Worm (Caenorhabditis elegans) whole organism, L4 larva: ENCODE results near the gene srbc-41.

Experiments used
- Y105C5A.15 ChIP-seq: fragments of 200-800 bp; sonication (Bioruptor generic); IDR thresholded peaks from 2 replicates; pipeline ENCODE4 v1.3.6; 2022; ENCODE audit warnings: missing genetic modification characterization, missing compliant biosample characterization
- Y5F2A.4 ChIP-seq: fragments of 200-800 bp; sonication (Bioruptor generic); optimal IDR thresholded peaks from 2 replicates; lab custom pipeline; 2018; ENCODE audit warnings: mild to moderate bottlenecking, missing genetic modification characterization, missing compliant biosample characterization
- ZK337.2 ChIP-seq: fragments of 200-800 bp; sonication (Bioruptor generic); IDR thresholded peaks from 2 replicates; pipeline ENCODE4 v1.3.6; 2022; ENCODE audit warnings: missing genetic modification reagents, missing genetic modification characterization, missing compliant biosample characterization
- aha-1 ChIP-seq: fragments of 150-350 bp; peaks from one replicate; lab custom pipeline; 2014; ENCODE audit warnings: missing biosample characterization, missing genetic modification characterization
- aly-2 ChIP-seq: sonication (generic microtip); optimal IDR thresholded peaks from 2 replicates; lab custom pipeline; 2018; ENCODE audit warnings: missing biosample characterization, missing genetic modification characterization
- arid-1 ChIP-seq: fragments of 200-800 bp; sonication (Bioruptor generic); conservative IDR thresholded peaks from 2 replicates; pipeline ENCODE4 v1.3.6; 2022; ENCODE audit warnings: missing genetic modification reagents, missing genetic modification characterization, missing compliant biosample characterization
- attf-4 ChIP-seq: sonication (generic microtip); optimal IDR thresholded peaks from 3 replicates; lab custom pipeline; 2017; ENCODE audit warnings: missing biosample characterization, missing genetic modification characterization
- ceh-20 ChIP-seq: fragments of 200-800 bp; sonication (Bioruptor generic); IDR thresholded peaks from 2 replicates; pipeline ENCODE4 v1.3.6; 2022; ENCODE audit warnings: missing genetic modification reagents, missing genetic modification characterization, missing compliant biosample characterization
- ceh-62 ChIP-seq: sonication (generic microtip); optimal IDR thresholded peaks from 2 replicates; lab custom pipeline; 2017; ENCODE audit warnings: missing biosample characterization, missing genetic modification characterization
- ceh-82 ChIP-seq: sonication (generic microtip); optimal IDR thresholded peaks from 2 replicates; lab custom pipeline; 2017; ENCODE audit warnings: missing biosample characterization, missing genetic modification characterization
- ces-1 ChIP-seq: fragments of 150-350 bp; sonication (generic microtip); optimal IDR thresholded peaks from 4 replicates; lab custom pipeline; 2014; ENCODE audit warnings: missing biosample characterization, missing genetic modification reagents, missing genetic modification characterization
- daf-19 ChIP-seq: fragments of 200-800 bp; sonication (Bioruptor generic); conservative IDR thresholded peaks from 2 replicates; pipeline ENCODE4 v1.3.6; 2022; ENCODE audit warnings: missing genetic modification characterization, missing compliant biosample characterization
- dmd-9 ChIP-seq: fragments of 200-800 bp; sonication (Bioruptor generic); IDR thresholded peaks from 2 replicates; pipeline ENCODE4 v1.3.6; 2022; ENCODE audit warnings: missing genetic modification reagents, missing genetic modification characterization, missing compliant biosample characterization
- egl-27 ChIP-seq: sonication (generic microtip); optimal IDR thresholded peaks from 3 replicates; lab custom pipeline; 2017; ENCODE audit warnings: missing biosample characterization, missing genetic modification reagents, missing genetic modification characterization
- gei-8 ChIP-seq: fragments of 200-800 bp; sonication (Bioruptor generic); optimal IDR thresholded peaks from 2 replicates; lab custom pipeline; 2018; ENCODE audit warnings: mild to moderate bottlenecking, missing genetic modification characterization, missing compliant biosample characterization
- hif-1 ChIP-seq, 2 experiments: sonication (generic microtip); optimal IDR thresholded peaks; 2 replicates each; lab custom pipeline; 2016 to 2017; ENCODE audit warnings: missing compliant biosample characterization in 2 of 2, missing genetic modification characterization in 2 of 2, missing genetic modification reagents in 2 of 2, missing genotype in 2 of 2, mild to moderate bottlenecking in 1 of 2
- hlh-11 ChIP-seq: fragments of 200-800 bp; sonication (Bioruptor generic); optimal IDR thresholded peaks from 2 replicates; lab custom pipeline; 2018; ENCODE audit warnings: mild to moderate bottlenecking, missing genetic modification characterization, missing compliant biosample characterization
- hlh-30 ChIP-seq: sonication (generic microtip); optimal IDR thresholded peaks from 2 replicates; lab custom pipeline; 2017; ENCODE audit warnings: antibody characterized with exemption, mild to moderate bottlenecking, missing genetic modification characterization, missing compliant biosample characterization; ENCODE audit not compliant: insufficient read depth
- madf-5 ChIP-seq, 2 experiments: fragments of 200-800 bp; sonication (Bioruptor generic); IDR thresholded peaks; 2 replicates each; pipeline ENCODE4 v1.3.6; 2022; ENCODE audit warnings: missing compliant biosample characterization in 2 of 2, missing genetic modification characterization in 2 of 2
- madf-9 ChIP-seq: fragments of 200-800 bp; sonication (Bioruptor generic); conservative IDR thresholded peaks from 2 replicates; pipeline ENCODE4 v1.3.6; 2022; ENCODE audit warnings: missing genetic modification reagents, missing genetic modification characterization, missing compliant biosample characterization
- mxl-3 ChIP-seq: fragments of 200-800 bp; sonication (Bioruptor generic); optimal IDR thresholded peaks from 2 replicates; lab custom pipeline; 2018; ENCODE audit warnings: mild to moderate bottlenecking, missing genetic modification characterization, missing compliant biosample characterization
- nhr-111 ChIP-seq: fragments of 200-800 bp; sonication (Bioruptor generic); optimal IDR thresholded peaks from 2 replicates; lab custom pipeline; 2018; ENCODE audit warnings: mild to moderate bottlenecking, missing genetic modification characterization, missing compliant biosample characterization
- nhr-76 ChIP-seq: fragments of 150-350 bp; optimal IDR thresholded peaks from 2 replicates; lab custom pipeline; 2014; ENCODE audit warnings: missing biosample characterization, missing genetic modification characterization
- pqm-1 ChIP-seq: sonication (generic microtip); optimal IDR thresholded peaks from 2 replicates; lab custom pipeline; 2017; ENCODE audit warnings: missing biosample characterization, missing genetic modification characterization
- rbr-2 ChIP-seq: sonication (generic microtip); optimal IDR thresholded peaks from 2 replicates; lab custom pipeline; 2016; ENCODE audit warnings: missing genotype, missing genetic modification characterization, missing compliant biosample characterization
- set-16 ChIP-seq: fragments of 200-800 bp; sonication (Bioruptor generic); IDR thresholded peaks from 2 replicates; pipeline ENCODE4 v1.3.6; 2022; ENCODE audit warnings: missing genetic modification reagents, missing genetic modification characterization, missing compliant biosample characterization
- unc-62 ChIP-seq, 3 experiments: fragments of 150-350 bp in 1 of 3; sonication (generic microtip); optimal IDR thresholded peaks in 2 of 3; peaks in 1 of 3; 1 replicate in 1 of 3; 2 replicates in 2 of 3; lab custom pipeline; 2014 to 2017; ENCODE audit warnings: missing biosample characterization in 3 of 3, missing genetic modification characterization in 3 of 3, missing genetic modification reagents in 3 of 3, missing genotype in 1 of 3
- zag-1 ChIP-seq: fragments of 150-350 bp; optimal IDR thresholded peaks from 2 replicates; lab custom pipeline; 2014; ENCODE audit warnings: missing biosample characterization, missing genetic modification characterization
- zfp-2 ChIP-seq: sonication (generic microtip); optimal IDR thresholded peaks from 2 replicates; lab custom pipeline; 2016; ENCODE audit warnings: mild to moderate bottlenecking, missing genetic modification characterization, missing compliant biosample characterization
- zip-2 ChIP-seq: fragments of 150-350 bp; optimal IDR thresholded peaks from 2 replicates; lab custom pipeline; 2014; ENCODE audit warnings: missing biosample characterization, missing genetic modification characterization
- ztf-11 ChIP-seq: fragments of 150-350 bp; optimal IDR thresholded peaks from 2 replicates; lab custom pipeline; 2014; ENCODE audit warnings: missing biosample characterization, missing genetic modification characterization

srbc-41 gene

DNA sequence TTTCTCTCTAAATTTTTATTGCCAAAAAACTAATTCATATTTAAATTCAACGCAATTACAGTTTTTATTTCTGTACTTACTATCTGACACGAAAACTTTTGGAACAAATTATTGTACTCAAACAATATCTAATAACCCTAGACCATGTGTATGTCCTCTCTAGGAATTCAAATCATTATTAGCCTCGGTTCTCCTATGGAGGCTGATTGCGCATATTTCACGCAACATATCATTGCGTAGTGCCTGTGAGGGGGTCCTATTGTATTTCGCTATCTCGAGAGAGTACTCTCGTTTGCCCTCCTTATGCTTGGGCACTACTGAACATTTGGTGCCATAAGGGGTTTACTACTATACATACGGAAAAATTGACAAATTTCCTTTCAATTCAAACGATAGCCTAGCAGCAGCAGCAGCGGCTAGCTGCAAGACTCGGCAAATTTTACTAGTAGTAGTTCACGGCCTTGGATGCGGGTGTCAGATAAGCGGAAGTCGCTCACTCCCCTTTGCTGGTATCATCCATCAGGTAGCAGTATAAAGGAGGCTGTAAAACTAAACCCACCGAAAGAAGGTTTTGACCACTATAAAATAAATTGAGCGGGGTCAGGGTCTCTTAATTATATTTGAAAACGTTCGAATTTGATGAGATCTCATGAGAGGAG is 35.9 kb downstream of the srbc-41 start:
- TF ChIP-seq aly-2 (no peak), Y5F2A.4 (GFP tag; lab: Kevin White, UChicago) (no peak), daf-19 (no peak), gei-8 (no peak), madf-5 (GFP tag; IDR thresholded peaks at IDR 0.05; lab: Robert Waterston, UW) (0 out of 4 replicates have a peak, but pooled peaks of 1 of the 2 experiments have one; percentile 12), ceh-20 (no peak)

DNA sequence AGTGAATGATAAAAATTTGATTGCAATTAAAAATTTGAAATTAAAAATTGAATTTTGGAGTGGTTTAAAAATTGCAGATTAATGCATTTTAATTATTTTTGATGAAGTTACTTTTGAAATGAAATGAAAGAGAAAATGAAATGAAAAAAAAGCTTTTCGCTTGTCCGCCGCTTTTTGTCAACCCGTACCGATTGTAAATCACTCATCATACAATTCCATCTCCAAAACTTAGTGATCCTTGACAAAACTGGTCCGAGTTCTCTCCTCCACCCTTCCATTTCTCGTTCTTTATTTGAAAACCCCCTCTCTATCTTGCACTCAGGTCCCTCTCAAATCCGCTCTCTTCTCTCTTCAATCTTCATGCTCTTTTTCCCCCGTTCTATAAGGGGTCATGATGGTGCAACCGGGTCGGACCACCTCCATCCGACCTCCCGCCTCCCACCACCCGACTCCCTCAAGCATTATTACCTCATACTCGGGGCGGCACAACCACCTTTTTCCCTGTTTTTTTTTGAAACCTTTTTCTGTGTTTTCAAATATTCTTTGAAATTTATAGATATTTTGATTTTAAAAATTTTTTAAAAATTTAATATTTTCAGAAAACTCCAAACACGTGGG is 37.4 kb downstream of the srbc-41 start:
- TF ChIP-seq ceh-82 (tag; lab: Kevin White, UChicago) (no peak), attf-4 (tag; lab: Kevin White, UChicago) (no peak), madf-9 (GFP tag; lab: Robert Waterston, UW) (no peak), aha-1 (tag; lab: Kevin White, UChicago) (peak; percentile 94), set-16 (GFP tag; lab: Robert Waterston, UW) (peak; percentile 27; the same call in 1 of the 2 replicates), zag-1 (tag; lab: Kevin White, UChicago) (no peak), unc-62 (GFP tag; optimal IDR thresholded peaks at IDR 0.05 in 1 of 2; lab: Kevin White, UChicago) (peak in 1 of 2 experiments; percentile 36), unc-62 (tag; optimal IDR thresholded peaks at IDR 0.05; lab: Kevin White, UChicago) (no peak), ZK337.2 (GFP tag; lab: Robert Waterston, UW) (no peak)

DNA sequence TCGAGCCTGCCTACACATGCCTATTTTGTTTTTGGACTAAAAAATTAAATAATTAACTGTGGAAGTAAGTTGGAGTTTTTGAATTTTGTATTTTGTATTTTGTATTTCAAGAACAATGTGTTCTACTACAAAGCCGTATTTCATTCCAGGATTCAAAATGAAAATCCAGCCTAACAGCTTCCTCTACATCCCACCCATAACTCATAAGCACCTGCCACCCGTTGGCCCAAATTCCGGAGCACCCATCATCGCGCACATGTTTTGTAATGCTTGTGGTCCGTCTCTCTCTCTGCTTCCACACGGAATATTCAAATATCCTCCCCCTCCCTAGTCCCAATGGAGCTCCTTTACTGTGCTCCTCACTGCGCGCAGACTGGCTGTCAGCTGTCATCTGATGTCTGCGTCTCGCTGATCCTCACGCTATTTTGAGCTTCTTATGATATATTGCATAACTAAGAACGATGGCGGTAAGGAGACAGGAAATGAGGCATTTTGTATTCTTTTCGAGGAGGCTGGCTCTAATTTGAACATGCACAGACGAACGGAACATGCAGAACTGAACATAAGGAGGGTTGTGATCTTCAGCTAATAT is 39.0 kb downstream of the srbc-41 start:
- peak in 1 of 2 experiments; percentile 91 for TF ChIP-seq unc-62 (GFP tag; optimal IDR thresholded peaks at IDR 0.05 in 1 of 2; lab: Kevin White, UChicago)
- no peak for TF ChIP-seq unc-62 (tag; optimal IDR thresholded peaks at IDR 0.05; lab: Kevin White, UChicago)
- TF ChIP-seq ces-1: no peak

DNA sequence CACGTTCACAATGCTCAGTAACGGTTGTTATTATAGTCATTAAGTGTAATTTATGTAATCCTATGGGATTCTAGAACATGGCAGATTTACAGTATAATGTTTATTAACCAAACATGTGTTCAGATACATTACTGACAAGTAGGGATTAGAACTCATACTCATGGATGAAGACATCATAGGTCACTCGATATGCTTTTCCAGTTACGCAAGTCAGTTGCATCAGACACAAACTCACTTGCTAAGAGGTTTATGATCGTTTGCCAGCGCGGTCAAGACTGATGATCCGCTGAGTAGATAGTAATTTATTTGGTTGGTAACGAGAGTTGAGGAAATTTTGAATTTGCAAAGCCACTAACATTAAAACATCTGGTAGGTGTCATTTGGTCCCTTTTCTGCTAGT is 40.0 kb downstream of the srbc-41 start:
- TF ChIP-seq arid-1 (GFP tag; lab: Robert Waterston, UW): no peak
- peak in 1 of 2 experiments; percentile 41 for TF ChIP-seq unc-62 (GFP tag; optimal IDR thresholded peaks at IDR 0.05 in 1 of 2; lab: Kevin White, UChicago)
- no peak for TF ChIP-seq unc-62 (tag; optimal IDR thresholded peaks at IDR 0.05; lab: Kevin White, UChicago)
- peak; percentile 79 for TF ChIP-seq aha-1 (tag; lab: Kevin White, UChicago)
- TF ChIP-seq nhr-111 (GFP tag; lab: Kevin White, UChicago): no peak
- TF ChIP-seq, all 104 proteins: peak for 2

DNA sequence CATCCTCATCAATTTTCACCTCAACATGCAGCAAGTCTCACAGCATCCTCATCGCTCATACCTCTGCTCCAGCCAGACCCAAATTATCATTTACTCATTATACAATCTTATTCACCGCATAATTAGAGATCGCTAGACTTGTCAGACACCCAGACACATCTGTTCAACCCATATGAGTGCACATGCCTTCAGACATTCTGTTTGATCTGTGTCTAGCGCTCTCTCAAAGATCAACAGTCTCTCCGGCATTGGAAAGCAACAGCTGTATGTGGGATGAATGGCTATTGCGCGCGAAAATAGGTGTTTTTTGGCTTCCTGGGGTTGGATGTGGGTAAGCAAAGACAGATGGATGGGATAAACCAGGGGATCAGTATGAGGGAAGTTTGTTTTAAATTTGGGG is 42.0 kb downstream of the srbc-41 start:
- TF ChIP-seq hlh-30 (tag; lab: Kevin White, UChicago) (no peak), dmd-9 (0 out of 2 replicates have a peak, but pooled peaks have one; percentile 26)

DNA sequence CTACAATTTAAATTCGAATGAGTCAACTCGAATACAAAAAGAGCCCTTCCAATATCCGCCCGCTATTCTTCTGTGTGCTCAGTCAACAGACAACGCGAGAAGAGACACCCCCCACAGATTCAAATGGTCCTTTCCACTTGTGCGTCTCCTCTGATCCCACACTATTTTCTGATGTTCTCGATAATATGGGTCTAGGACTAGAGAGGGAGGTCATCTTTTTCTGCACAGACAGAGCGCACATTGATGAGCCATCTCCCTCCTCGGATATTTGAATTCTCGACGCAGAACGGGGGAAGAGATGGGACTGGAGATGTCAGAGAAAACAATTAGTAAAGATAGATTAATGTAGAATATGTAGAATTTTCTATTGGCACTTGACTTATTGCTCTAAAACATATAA is 43.9 kb downstream of the srbc-41 start:
- no peak for TF ChIP-seq Y105C5A.15 (GFP tag; lab: Robert Waterston, UW)
- TF ChIP-seq ztf-11 (tag; lab: Kevin White, UChicago): no peak
- no peak for TF ChIP-seq ceh-62
- no peak for TF ChIP-seq mxl-3
- no peak for TF ChIP-seq zip-2 (tag; lab: Kevin White, UChicago)
- no peak for TF ChIP-seq zfp-2 (tag; lab: Kevin White, UChicago)
- TF ChIP-seq hlh-11 (tag; lab: Kevin White, UChicago): no peak
- TF ChIP-seq hif-1 (tag; optimal IDR thresholded peaks at IDR 0.05; lab: Kevin White, UChicago): no peak
- no peak for TF ChIP-seq dmd-9
- TF ChIP-seq pqm-1 (tag; lab: Kevin White, UChicago): no peak
- TF ChIP-seq nhr-76: no peak
- TF ChIP-seq rbr-2: no peak
- no peak for TF ChIP-seq egl-27
